Fruit fly (Drosophila melanogaster) whole organism, embryonic: ENCODE data around the gene Polr1D.
A peak's percentile ranks its signal among the peaks of the same experiment; 100 is the strongest.

Experiments used
- CG12299 ChIP-seq: fragments of 200-800 bp; sonication (Bioruptor generic); optimal IDR thresholded peaks from 2 replicates; lab custom pipeline; 2018; ENCODE audit warnings: missing biosample characterization, mild to moderate bottlenecking, missing genetic modification characterization
- CG12659 ChIP-seq: fragments of 200-800 bp; sonication (Bioruptor generic); optimal IDR thresholded peaks from 3 replicates; lab custom pipeline; 2017; ENCODE audit warnings: mild to moderate bottlenecking, missing biosample characterization, missing genetic modification reagents, missing genetic modification characterization
- CG13287 ChIP-seq: fragments of 200-800 bp; sonication (Bioruptor generic); IDR thresholded peaks from 2 replicates; pipeline ENCODE4 v1.3.6; 2022; ENCODE audit warnings: missing biosample characterization, missing genetic modification characterization; ENCODE audit not compliant: partially characterized antibody
- CG14965 ChIP-seq: fragments of 200-800 bp; sonication (Bioruptor generic); optimal IDR thresholded peaks from 2 replicates; lab custom pipeline; 2016; ENCODE audit warnings: missing biosample characterization, missing genetic modification characterization, borderline replicate concordance
- CG15269 ChIP-seq: fragments of 200-800 bp; sonication (Bioruptor generic); optimal IDR thresholded peaks from 2 replicates; lab custom pipeline; 2018; ENCODE audit warnings: missing biosample characterization, mild to moderate bottlenecking, missing genetic modification characterization, moderate library complexity
- CG17802 ChIP-seq: fragments of 200-800 bp; sonication (Bioruptor generic); optimal IDR thresholded peaks from 2 replicates; lab custom pipeline; 2018; ENCODE audit warnings: missing biosample characterization, mild to moderate bottlenecking, missing genetic modification characterization, moderate library complexity
- CG30431 ChIP-seq: fragments of 200-800 bp; sonication (Bioruptor generic); optimal IDR thresholded peaks from 2 replicates; lab custom pipeline; 2017; ENCODE audit warnings: missing biosample characterization, missing genetic modification characterization
- CG3838 ChIP-seq: fragments of 200-800 bp; sonication (Bioruptor generic); optimal IDR thresholded peaks from 3 replicates; lab custom pipeline; 2016; ENCODE audit warnings: missing biosample characterization, missing genetic modification characterization
- CG4360 ChIP-seq: fragments of 200-800 bp; sonication (Bioruptor generic); IDR thresholded peaks from 2 replicates; pipeline ENCODE4 v1.3.6; 2022; ENCODE audit warnings: missing biosample characterization, missing genetic modification characterization
- CG5953 ChIP-seq: fragments of 200-800 bp; sonication (Bioruptor generic); IDR thresholded peaks from 2 replicates; pipeline ENCODE4 v1.3.6; 2022; ENCODE audit warnings: missing biosample characterization, missing genetic modification characterization
- CG6854 ChIP-seq: fragments of 200-800 bp; sonication (Bioruptor generic); optimal IDR thresholded peaks from 3 replicates; lab custom pipeline; 2017; ENCODE audit warnings: missing biosample characterization, mild to moderate bottlenecking, missing genetic modification characterization
- CG7556 ChIP-seq: fragments of 200-800 bp; sonication (Bioruptor generic); optimal IDR thresholded peaks from 2 replicates; lab custom pipeline; 2017; ENCODE audit warnings: missing biosample characterization, mild to moderate bottlenecking, missing genetic modification characterization
- CG7839 ChIP-seq: fragments of 200-800 bp; sonication (Bioruptor generic); optimal IDR thresholded peaks from 3 replicates; lab custom pipeline; 2018; ENCODE audit warnings: missing biosample characterization, mild to moderate bottlenecking, missing genetic modification characterization, moderate library complexity
- CG7963 ChIP-seq: fragments of 200-800 bp; sonication (Bioruptor generic); IDR thresholded peaks from 3 replicates; pipeline ENCODE4 v1.3.6; 2022; ENCODE audit warnings: missing biosample characterization, missing genetic modification characterization; ENCODE audit not compliant: partially characterized antibody
- CG8359 ChIP-seq: fragments of 200-800 bp; sonication (Bioruptor generic); optimal IDR thresholded peaks from 2 replicates; lab custom pipeline; 2017; ENCODE audit warnings: missing biosample characterization, mild to moderate bottlenecking, missing genetic modification characterization, borderline replicate concordance
- CG8924 ChIP-seq: fragments of 200-800 bp; optimal IDR thresholded peaks from 3 replicates; lab custom pipeline; 2019; ENCODE audit warnings: missing biosample characterization, mild to moderate bottlenecking, missing genetic modification characterization, moderate library complexity
- CG8944 ChIP-seq: fragments of 200-800 bp; sonication (Bioruptor generic); optimal IDR thresholded peaks from 3 replicates; lab custom pipeline; 2016; ENCODE audit warnings: missing biosample characterization, missing genetic modification characterization
- CG9215 ChIP-seq: fragments of 200-800 bp; sonication (Bioruptor generic); IDR thresholded peaks from 2 replicates; pipeline ENCODE4 v1.3.6; 2022; ENCODE audit warnings: missing biosample characterization, missing genetic modification characterization
- D ChIP-seq, 2 experiments: fragments of 200-800 bp in 1 of 2; fragments of >200 bp in 1 of 2; sonication (Bioruptor generic) in 1 of 2; optimal IDR thresholded peaks; 2 replicates in 1 of 2; 3 replicates in 1 of 2; lab custom pipeline; 2017; ENCODE audit warnings: mild to moderate bottlenecking in 1 of 2, missing biosample characterization in 1 of 2, missing genetic modification characterization in 1 of 2, missing genetic modification reagents in 1 of 2
- Dip2 ChIP-seq: fragments of 200-800 bp; sonication (Bioruptor generic); IDR thresholded peaks from 2 replicates; pipeline ENCODE4 v1.3.6; 2022; ENCODE audit warnings: missing biosample characterization, missing genetic modification characterization
- Hr78 ChIP-seq, 2 experiments: fragments of 200-800 bp in 1 of 2; fragments of >200 bp in 1 of 2; sonication (Bioruptor generic) in 1 of 2; optimal IDR thresholded peaks; 2 replicates each; lab custom pipeline; 2017 to 2019; ENCODE audit warnings: missing biosample characterization in 2 of 2, missing genetic modification characterization in 2 of 2, mild to moderate bottlenecking in 1 of 2, moderate library complexity in 1 of 2
- Lpt ChIP-seq: fragments of >200 bp; optimal IDR thresholded peaks from 2 replicates; lab custom pipeline; 2018; ENCODE audit warnings: missing biosample characterization, missing genetic modification characterization
- Med ChIP-seq: fragments of 200-800 bp; sonication (Bioruptor generic); peaks from one replicate; lab custom pipeline; 2016; ENCODE audit warnings: missing biosample characterization, missing genetic modification characterization, mild to moderate bottlenecking, inconsistent platforms, moderate library complexity
- Oaz ChIP-seq: fragments of 200-800 bp; sonication (Bioruptor generic); IDR thresholded peaks from 2 replicates; pipeline ENCODE4 v1.3.6; 2022; ENCODE audit warnings: missing biosample characterization, missing genetic modification characterization
- Pdp1 ChIP-seq, 2 experiments: fragments of 200-800 bp; sonication (Bioruptor generic); optimal IDR thresholded peaks; 3 replicates each; lab custom pipeline; 2016; ENCODE audit warnings: missing biosample characterization in 2 of 2, missing genetic modification characterization in 2 of 2, mild to moderate bottlenecking in 1 of 2, moderate library complexity in 1 of 2
- Vsx1 ChIP-seq: fragments of 200-800 bp; sonication (Bioruptor generic); optimal IDR thresholded peaks from 2 replicates; lab custom pipeline; 2017; ENCODE audit warnings: missing biosample characterization, mild to moderate bottlenecking, missing genetic modification characterization, missing genetic modification reagents
- Xbp1 ChIP-seq: fragments of 200-800 bp; sonication (Bioruptor generic); optimal IDR thresholded peaks from 3 replicates; lab custom pipeline; 2016; ENCODE audit warnings: missing biosample characterization, mild to moderate bottlenecking, missing genetic modification characterization
- ab ChIP-seq: fragments of 200-800 bp; sonication (Bioruptor generic); optimal IDR thresholded peaks from 2 replicates; lab custom pipeline; 2016; ENCODE audit warnings: missing biosample characterization, missing genetic modification characterization
- ato ChIP-seq: fragments of 200-800 bp; sonication (Bioruptor generic); IDR thresholded peaks from 2 replicates; pipeline ENCODE4 v1.3.6; 2022; ENCODE audit warnings: missing biosample characterization, missing genetic modification characterization; ENCODE audit not compliant: partially characterized antibody
- az2 ChIP-seq: fragments of 200-800 bp; sonication (Bioruptor generic); optimal IDR thresholded peaks from 3 replicates; lab custom pipeline; 2016; ENCODE audit warnings: missing biosample characterization, missing genetic modification characterization
- cg ChIP-seq: fragments of 200-800 bp; sonication (Bioruptor generic); optimal IDR thresholded peaks from 3 replicates; lab custom pipeline; 2019; ENCODE audit warnings: missing biosample characterization, mild to moderate bottlenecking, missing genetic modification characterization, moderate library complexity
- crc ChIP-seq: fragments of 200-800 bp; sonication (Bioruptor generic); optimal IDR thresholded peaks from 2 replicates; lab custom pipeline; 2016; ENCODE audit warnings: missing biosample characterization, missing genetic modification characterization
- crp ChIP-seq, 2 experiments: fragments of 200-800 bp; sonication (Bioruptor generic); optimal IDR thresholded peaks; 2 replicates in 1 of 2; 3 replicates in 1 of 2; lab custom pipeline; 2017; ENCODE audit warnings: missing biosample characterization in 2 of 2, missing genetic modification characterization in 2 of 2, mild to moderate bottlenecking in 1 of 2, moderate library complexity in 1 of 2
- dm ChIP-seq: fragments of 200-800 bp; sonication (Bioruptor generic); optimal IDR thresholded peaks from 3 replicates; lab custom pipeline; 2016; ENCODE audit warnings: missing biosample characterization, missing genetic modification characterization
- dmrt11E ChIP-seq: fragments of 200-800 bp; sonication (Bioruptor generic); optimal IDR thresholded peaks from 3 replicates; lab custom pipeline; 2018; ENCODE audit warnings: missing biosample characterization, mild to moderate bottlenecking, missing genetic modification characterization, moderate library complexity
- dmrt99B ChIP-seq: fragments of 200-800 bp; sonication (Bioruptor generic); optimal IDR thresholded peaks from 2 replicates; lab custom pipeline; 2018; ENCODE audit warnings: missing biosample characterization, mild to moderate bottlenecking, missing genetic modification characterization, moderate library complexity
- dysf ChIP-seq: fragments of 200-800 bp; sonication (Bioruptor generic); IDR thresholded peaks from 3 replicates; pipeline ENCODE4 v1.3.6; 2022; ENCODE audit warnings: missing biosample characterization, missing genetic modification characterization
- hkb ChIP-seq, 2 experiments: fragments of 200-800 bp in 1 of 2; fragments of >200 bp in 1 of 2; sonication (Bioruptor generic) in 1 of 2; IDR thresholded peaks in 1 of 2; optimal IDR thresholded peaks in 1 of 2; 2 replicates each; pipeline versions ENCODE4 v1.3.6 to Lab custom; 2017 to 2022; ENCODE audit warnings: missing biosample characterization in 1 of 2, missing genetic modification characterization in 1 of 2
- hth ChIP-seq: fragments of >200 bp; optimal IDR thresholded peaks from 2 replicates; lab custom pipeline; 2017; ENCODE audit warnings: inconsistent platforms
- jing ChIP-seq: fragments of 200-800 bp; sonication (Bioruptor generic); optimal IDR thresholded peaks from 2 replicates; lab custom pipeline; 2018; ENCODE audit warnings: missing biosample characterization, mild to moderate bottlenecking, missing genetic modification characterization
- kni ChIP-seq: fragments of 200-800 bp; sonication (Bioruptor generic); optimal IDR thresholded peaks from 3 replicates; lab custom pipeline; 2017; ENCODE audit warnings: mild to moderate bottlenecking, missing biosample characterization, missing genetic modification reagents, missing genetic modification characterization
- peb ChIP-seq: fragments of 200-800 bp; sonication (Bioruptor generic); IDR thresholded peaks from 2 replicates; pipeline ENCODE4 v1.3.6; 2022; ENCODE audit warnings: missing biosample characterization, missing genetic modification characterization
- prd ChIP-seq, 3 experiments: fragments of >200 bp in 2 of 3; fragments of 200-800 bp in 1 of 3; sonication (Bioruptor generic) in 1 of 3; optimal IDR thresholded peaks in 2 of 3; IDR thresholded peaks in 1 of 3; 2 replicates in 2 of 3; 3 replicates in 1 of 3; pipeline versions ENCODE4 v1.3.6 to Lab custom; 2017 to 2022; ENCODE audit warnings: missing biosample characterization in 1 of 3, missing genetic modification characterization in 1 of 3
- tap ChIP-seq: fragments of 200-800 bp; optimal IDR thresholded peaks from 3 replicates; lab custom pipeline; 2019; ENCODE audit warnings: missing biosample characterization, mild to moderate bottlenecking, missing genetic modification characterization, moderate library complexity
- tio ChIP-seq: fragments of 200-800 bp; sonication (Bioruptor generic); optimal IDR thresholded peaks from 2 replicates; lab custom pipeline; 2017; ENCODE audit warnings: missing biosample characterization, missing genetic modification characterization, inconsistent platforms
- toy ChIP-seq: fragments of 200-800 bp; sonication (Bioruptor generic); IDR thresholded peaks from 2 replicates; pipeline ENCODE4 v1.3.6; 2022; ENCODE audit warnings: missing biosample characterization, missing genetic modification characterization

Polr1D gene

DNA sequence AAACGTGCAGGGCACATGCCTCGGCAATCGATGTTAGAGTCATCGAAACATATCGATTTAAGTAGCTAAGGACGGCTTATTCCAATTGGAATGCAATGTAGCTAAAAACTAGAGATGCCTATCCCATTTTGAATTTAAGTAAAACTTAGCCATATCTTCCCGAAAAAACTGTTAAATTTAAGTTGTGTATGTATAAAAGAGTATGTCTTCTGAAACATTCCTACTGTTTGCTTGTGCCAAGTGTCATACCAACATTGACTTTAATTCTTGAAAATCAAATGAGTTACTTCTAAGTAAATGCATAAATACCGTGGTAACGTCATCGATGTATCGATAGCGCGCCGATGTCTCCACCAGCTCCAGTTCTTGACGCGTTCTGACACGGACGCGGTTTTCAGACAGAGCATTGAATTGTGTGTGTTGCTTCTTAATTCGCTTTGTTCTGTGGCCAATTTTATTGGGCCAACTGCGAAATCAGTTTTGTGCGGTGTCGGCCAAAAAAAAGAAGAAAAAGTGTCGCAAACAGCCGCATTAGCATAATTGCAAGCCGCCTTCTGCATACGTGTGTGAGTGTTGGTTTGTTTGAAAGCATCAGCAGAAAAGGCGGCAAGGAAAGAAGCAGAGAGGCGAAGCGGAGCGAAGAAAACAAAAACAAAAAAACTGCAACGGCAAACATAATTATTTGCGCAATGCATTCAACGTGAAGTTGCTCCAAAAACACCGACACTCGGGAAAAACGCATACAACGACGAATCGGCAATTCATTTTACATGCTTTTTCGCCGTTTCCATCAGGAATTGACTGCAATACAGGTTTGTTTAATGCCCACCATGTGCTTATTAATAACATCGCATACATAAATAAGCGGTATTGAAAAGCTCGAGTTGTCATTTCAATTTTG is 1.3 kb downstream of the Polr1D start, which contains the start of gene brat (continued):
- TF ChIP-seq CG7556 (peak; percentile 1), Oaz (GFP tag; lab: Robert Waterston, UW) (no peak), CG3838 (no peak), dmrt99B (tag; lab: Kevin White, UChicago) (peak; percentile 5), crp (GFP tag; optimal IDR thresholded peaks at IDR 0.05; lab: Kevin White, UChicago) (peak in 1 of 2 experiments; percentile 5), CG15269 (peak; percentile 0), Hr78 (GFP tag; optimal IDR thresholded peaks at IDR 0.05; lab: Kevin White, UChicago) (no peak), peb (GFP tag; lab: Robert Waterston, UW) (peak; percentile 25; the same call in 1 of the 2 replicates), cg (GFP tag; lab: Kevin White, UChicago) (peak; percentile 67), kni (GFP tag; lab: Kevin White, UChicago) (peak; percentile 46), crc (GFP tag; lab: Kevin White, UChicago) (peak; percentile 4), Dip2 (GFP tag; lab: Robert Waterston, UW) (no peak), CG9215 (GFP tag; lab: Robert Waterston, UW) (peak; percentile 60), dm (GFP tag; lab: Kevin White, UChicago) (peak; percentile 94), CG13287 (peak; percentile 93), tap (tag; lab: Kevin White, UChicago) (peak; percentile 3), CG7963 (GFP tag; lab: Robert Waterston, UW) (peak; percentile 78), CG6854 (GFP tag; lab: Kevin White, UChicago) (no peak), CG5953 (GFP tag; lab: Robert Waterston, UW) (no peak), az2 (GFP tag; lab: Kevin White, UChicago) (peak; percentile 56), jing (GFP tag; lab: Kevin White, UChicago) (no peak), Pdp1 (GFP tag; optimal IDR thresholded peaks at IDR 0.05; lab: Kevin White, UChicago) (peak; percentile 50 to 53), Lpt (GFP tag; lab: Kevin White, UChicago) (no peak), hth (lab: Kevin White, UChicago) (no peak), CG4360 (GFP tag; lab: Robert Waterston, UW) (no peak), prd (optimal IDR thresholded peaks at IDR 0.05; lab: Kevin White, UChicago) (no peak), prd (GFP tag; IDR thresholded peaks at IDR 0.05; lab: Robert Waterston, UW) (peak; percentile 62; the same call in 2 of the 3 replicates), CG17802 (tag; lab: Kevin White, UChicago) (peak; percentile 51), CG8924 (tag; lab: Kevin White, UChicago) (peak; percentile 47), D (optimal IDR thresholded peaks at IDR 0.05; lab: Kevin White, UChicago) (no peak), D (GFP tag; optimal IDR thresholded peaks at IDR 0.05; lab: Kevin White, UChicago) (no peak), CG8359 (GFP tag; lab: Kevin White, UChicago) (peak; percentile 68), CG7839 (tag; lab: Kevin White, UChicago) (peak; percentile 38), dmrt11E (tag; lab: Kevin White, UChicago) (peak; percentile 53), tio (no peak), CG14965 (GFP tag; lab: Kevin White, UChicago) (no peak), toy (GFP tag; lab: Robert Waterston, UW) (no peak), Vsx1 (GFP tag; lab: Kevin White, UChicago) (no peak), dysf (peak; percentile 56; the same call in 1 of the 3 replicates), CG30431 (GFP tag; lab: Kevin White, UChicago) (no peak), ab (GFP tag; lab: Kevin White, UChicago) (no peak), CG8944 (peak; percentile 55), hkb (optimal IDR thresholded peaks at IDR 0.05; lab: Kevin White, UChicago) (no peak), hkb (GFP tag; IDR thresholded peaks at IDR 0.05; lab: Robert Waterston, UW) (no peak), Xbp1 (GFP tag; lab: Kevin White, UChicago) (peak; percentile 55), Med (peak; percentile 80), CG12299 (tag; lab: Kevin White, UChicago) (peak; percentile 4), ato (GFP tag; lab: Robert Waterston, UW) (peak; percentile 68), CG12659 (GFP tag; lab: Kevin White, UChicago) (peak; percentile 73)
